Worm (Caenorhabditis elegans): ENCODE data around the gene plr-1.

Gene plr-1

ce11 chrIII:11466420-11467188, 9.9 kb downstream of the plr-1 start:
- TF ChIP-seq snpc-4 (GFP tag; optimal IDR thresholded peaks at IDR 0.05) = no peak
- TF ChIP-seq snpc-4 (tag; optimal IDR thresholded peaks at IDR 0.05) = peak in 2 of 4 experiments; percentile 2 to 42
- TF ChIP-seq snpc-3.4 (tag; optimal IDR thresholded peaks at IDR 0.05) = no peak
- TF ChIP-seq nhr-80 (tag; optimal IDR thresholded peaks at IDR 0.05) = peak; percentile 59
- TF ChIP-seq egrh-3 (GFP tag; IDR thresholded peaks at IDR 0.05) = peak; percentile 79; the same call in 1 of the 2 replicates
- TF ChIP-seq zfh-2 (GFP tag; conservative IDR thresholded peaks at IDR 0.05) = peak; percentile 65
- TF ChIP-seq F23B12.7 (tag; optimal IDR thresholded peaks at IDR 0.05; ENCODE audit: insufficient read depth) = no peak
- peak; percentile 75; the same call in 1 of the 2 replicates for TF ChIP-seq hmg-1.2 (GFP tag; IDR thresholded peaks at IDR 0.05)
- TF ChIP-seq K12H6.12 (tag; optimal IDR thresholded peaks at IDR 0.05) = peak; percentile 19
- TF ChIP-seq ztf-25 (GFP tag; IDR thresholded peaks at IDR 0.05) = 0 out of 2 replicates have a peak, but pooled peaks have one; percentile 44
- TF ChIP-seq dpl-1 (GFP tag; optimal IDR thresholded peaks at IDR 0.05) = no peak
- no peak for TF ChIP-seq K11D2.4 (GFP tag; IDR thresholded peaks at IDR 0.05)
- TF ChIP-seq let-607 (tag; optimal IDR thresholded peaks at IDR 0.05) = peak in 1 of 2 experiments; percentile 1
- no peak for TF ChIP-seq pbrm-1 (GFP tag; IDR thresholded peaks at IDR 0.05)
- TF ChIP-seq cebp-1 (GFP tag; IDR thresholded peaks at IDR 0.05) = no peak
- TF ChIP-seq cebp-1 (tag; optimal IDR thresholded peaks at IDR 0.05) = peak; percentile 18

ce11 chrIII:11467631-11468481, 11.2 kb downstream of the plr-1 start:
- no peak for TF ChIP-seq ceh-40 (GFP tag; IDR thresholded peaks at IDR 0.05)
- no peak for TF ChIP-seq cebp-1 (GFP tag; IDR thresholded peaks at IDR 0.05)
- TF ChIP-seq cebp-1 (tag; optimal IDR thresholded peaks at IDR 0.05) = peak; percentile 32
- no peak for TF ChIP-seq nhr-27 (tag; optimal IDR thresholded peaks at IDR 0.05)
- no peak for TF ChIP-seq Y95B8A.8 (GFP tag; IDR thresholded peaks at IDR 0.05)
- peak; percentile 18; the same call in 1 of the 2 replicates for TF ChIP-seq hmg-1.2 (GFP tag; IDR thresholded peaks at IDR 0.05)
- TF ChIP-seq aptf-2 (GFP tag; conservative IDR thresholded peaks at IDR 0.05) = no peak
- TF ChIP-seq bed-1 (GFP tag; IDR thresholded peaks at IDR 0.05) = no peak
- TF ChIP-seq dox-1 (GFP tag; IDR thresholded peaks at IDR 0.05) = peak; percentile 18; the same call in 1 of the 2 replicates
- TF ChIP-seq ceh-58 (GFP tag; IDR thresholded peaks at IDR 0.05) = no peak
- no peak for TF ChIP-seq Y53G8AR.9 (GFP tag; conservative IDR thresholded peaks at IDR 0.05)
- no peak for TF ChIP-seq ceh-27 (GFP tag; optimal IDR thresholded peaks at IDR 0.05)
- no peak for TF ChIP-seq egl-44 (GFP tag; IDR thresholded peaks at IDR 0.05)
- no peak for TF ChIP-seq Y56A3A.18 (GFP tag; IDR thresholded peaks at IDR 0.05)
- peak; percentile 99 for TF ChIP-seq egrh-3 (GFP tag; IDR thresholded peaks at IDR 0.05)
- peak; percentile 97 for TF ChIP-seq zfh-2 (GFP tag; conservative IDR thresholded peaks at IDR 0.05)
- TF ChIP-seq mcd-1 (GFP tag; IDR thresholded peaks at IDR 0.05) = peak; percentile 65
- TF ChIP-seq F55B11.4 (tag; optimal IDR thresholded peaks at IDR 0.05; ENCODE audit: borderline replicate concordance, insufficient read depth) = no peak
- TF ChIP-seq lir-1 (GFP tag; conservative IDR thresholded peaks at IDR 0.05) = no peak
- no peak for TF ChIP-seq rcor-1 (GFP tag; IDR thresholded peaks at IDR 0.05)
- 0 out of 2 replicates have a peak, but pooled peaks have one; percentile 19 for TF ChIP-seq cebp-2 (GFP tag; IDR thresholded peaks at IDR 0.05)
- TF ChIP-seq T26A5.8 (tag; optimal IDR thresholded peaks at IDR 0.05) = no peak

All from whole organism, young adult.